Fruit fly (Drosophila melanogaster): ENCODE measurements around the gene lcs.

lcs gene

DNA sequence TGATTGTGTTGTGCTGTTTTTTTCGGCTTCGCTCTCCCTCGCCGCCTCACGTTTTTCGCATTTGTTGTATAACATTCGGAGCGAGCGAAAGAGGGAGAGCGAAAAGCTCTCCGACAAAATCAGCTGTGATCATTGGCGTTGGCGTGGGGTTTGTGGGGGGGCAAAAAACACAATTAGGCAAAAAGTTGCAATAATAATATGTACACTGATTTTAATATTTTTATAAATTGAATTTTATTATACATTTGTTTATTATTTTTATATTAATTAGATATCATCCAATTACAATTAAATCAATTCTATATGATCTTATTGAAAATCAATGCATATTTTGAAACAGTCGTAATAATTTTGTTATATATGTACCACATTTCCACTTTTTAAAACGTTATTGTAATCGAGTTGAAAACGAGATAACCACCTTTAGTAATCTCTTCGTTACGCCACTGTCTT, 21.5 kb downstream of the lcs start (continued):
- no peak for TF ChIP-seq bbx (GFP tag; IDR thresholded peaks at IDR 0.05; ENCODE audit: partially characterized antibody)
- no peak for TF ChIP-seq gsb (GFP tag; IDR thresholded peaks at IDR 0.05)
- peak; percentile 54 for TF ChIP-seq Sox100B (GFP tag; optimal IDR thresholded peaks at IDR 0.05)
- peak; percentile 28 for TF ChIP-seq Xbp1 (GFP tag; optimal IDR thresholded peaks at IDR 0.05)
- peak; percentile 37 for TF ChIP-seq CG12391 (tag; optimal IDR thresholded peaks at IDR 0.05)
- TF ChIP-seq tap (tag; optimal IDR thresholded peaks at IDR 0.05), result peak; percentile 3
- no peak for TF ChIP-seq oc (tag; optimal IDR thresholded peaks at IDR 0.05)
- no peak for TF ChIP-seq ac (GFP tag; optimal IDR thresholded peaks at IDR 0.05)
- peak; percentile 43; the same call in 1 of the 2 replicates for TF ChIP-seq CG6689 (GFP tag; IDR thresholded peaks at IDR 0.05)
- no peak for TF ChIP-seq Dad (GFP tag; optimal IDR thresholded peaks at IDR 0.05)
- TF ChIP-seq zen2 (GFP tag; IDR thresholded peaks at IDR 0.05; ENCODE audit: partially characterized antibody), result no peak
- TF ChIP-seq maf-S (GFP tag; optimal IDR thresholded peaks at IDR 0.05), result no peak
- no peak for TF ChIP-seq sna (GFP tag; IDR thresholded peaks at IDR 0.05; ENCODE audit: partially characterized antibody)
- TF ChIP-seq vvl (GFP tag; IDR thresholded peaks at IDR 0.05), result peak; percentile 46; the same call in 1 of the 2 replicates
- peak; percentile 20 to 48 for TF ChIP-seq Trl (optimal IDR thresholded peaks at IDR 0.05)
- TF ChIP-seq Trl (GFP tag; optimal IDR thresholded peaks at IDR 0.05), result no peak
- no peak for TF ChIP-seq zf30C (GFP tag; optimal IDR thresholded peaks at IDR 0.05)
- peak; percentile 49 for TF ChIP-seq cwo (GFP tag; optimal IDR thresholded peaks at IDR 0.05)
- TF ChIP-seq Taf1 (GFP tag; IDR thresholded peaks at IDR 0.05), result no peak
- TF ChIP-seq cato (GFP tag; optimal IDR thresholded peaks at IDR 0.05; ENCODE audit: borderline replicate concordance), result no peak
- TF ChIP-seq Doc2 (GFP tag; IDR thresholded peaks at IDR 0.05), result no peak
- peak; percentile 24 for TF ChIP-seq Nf-YC (tag; optimal IDR thresholded peaks at IDR 0.05)
- peak; percentile 40 for TF ChIP-seq CG2712 (tag; optimal IDR thresholded peaks at IDR 0.05)
- no peak for TF ChIP-seq CG15601 (tag; optimal IDR thresholded peaks at IDR 0.05)
- TF ChIP-seq CG2199 (GFP tag; IDR thresholded peaks at IDR 0.05), result no peak
- no peak for TF ChIP-seq prd (optimal IDR thresholded peaks at IDR 0.05)
- 0 out of 3 replicates have a peak, but pooled peaks have one; percentile 37 for TF ChIP-seq prd (GFP tag; IDR thresholded peaks at IDR 0.05)
- no peak for TF ChIP-seq CG4404 (GFP tag; IDR thresholded peaks at IDR 0.05)
- no peak for TF ChIP-seq Mes4 (GFP tag; optimal IDR thresholded peaks at IDR 0.05)
- peak; percentile 27; the same call in 1 of the 2 replicates for TF ChIP-seq crol (GFP tag; IDR thresholded peaks at IDR 0.05)
- TF ChIP-seq CG5953 (GFP tag; IDR thresholded peaks at IDR 0.05), result no peak
- TF ChIP-seq zen (tag; optimal IDR thresholded peaks at IDR 0.05), result no peak
- TF ChIP-seq jumu (GFP tag; optimal IDR thresholded peaks at IDR 0.05), result no peak
- peak; percentile 64 for TF ChIP-seq dmrt99B (tag; optimal IDR thresholded peaks at IDR 0.05)
- peak in 1 of 2 experiments; percentile 62 for TF ChIP-seq crp (GFP tag; optimal IDR thresholded peaks at IDR 0.05)
- TF ChIP-seq CG18599 (GFP tag; optimal IDR thresholded peaks at IDR 0.05), result peak; percentile 70
- peak; percentile 1 for TF ChIP-seq fd3F (GFP tag; optimal IDR thresholded peaks at IDR 0.05)
- no peak for TF ChIP-seq nerfin-2 (GFP tag; IDR thresholded peaks at IDR 0.05; ENCODE audit: partially characterized antibody)
- TF ChIP-seq unc-4 (GFP tag; IDR thresholded peaks at IDR 0.05; ENCODE audit: partially characterized antibody), result no peak
- no peak for TF ChIP-seq CG8944 (GFP tag; optimal IDR thresholded peaks at IDR 0.05)
- TF ChIP-seq CG8478 (optimal IDR thresholded peaks at IDR 0.05), result no peak
- peak; percentile 43 for TF ChIP-seq CG18619 (GFP tag; optimal IDR thresholded peaks at IDR 0.05)
- no peak for TF ChIP-seq CG3407 (GFP tag; optimal IDR thresholded peaks at IDR 0.05)
- no peak for TF ChIP-seq Side (GFP tag; optimal IDR thresholded peaks at IDR 0.05)
- peak; percentile 69 for TF ChIP-seq CG11504 (tag; optimal IDR thresholded peaks at IDR 0.05)
- TF ChIP-seq CG6854 (GFP tag; optimal IDR thresholded peaks at IDR 0.05), result peak; percentile 2
- TF ChIP-seq D19B (GFP tag; optimal IDR thresholded peaks at IDR 0.05), result no peak
- TF ChIP-seq Med (GFP tag), result peak; percentile 70
- peak; percentile 42 for TF ChIP-seq nmo (GFP tag; optimal IDR thresholded peaks at IDR 0.05)
- TF ChIP-seq CG8281 (tag; optimal IDR thresholded peaks at IDR 0.05), result no peak
- peak; percentile 56 for TF ChIP-seq Deaf1 (tag; optimal IDR thresholded peaks at IDR 0.05)
